Worm (Caenorhabditis elegans) whole organism, early embryonic: Measurements from ENCODE around the gene C39B5.5.
A peak's percentile ranks its signal among the peaks of the same experiment; 100 is the strongest.

ENCODE experiments used
- B0310.2 ChIP-seq: sonication (generic microtip); optimal IDR thresholded peaks from 2 replicates; lab custom pipeline; 2016; ENCODE audit warnings: mild to moderate bottlenecking, missing genetic modification characterization, missing compliant biosample characterization
- F13C5.2 ChIP-seq: sonication (generic microtip); optimal IDR thresholded peaks from 2 replicates; lab custom pipeline; 2017; ENCODE audit warnings: mild to moderate bottlenecking, missing genetic modification characterization, inconsistent platforms, missing compliant biosample characterization
- aly-1 ChIP-seq: sonication (generic microtip); optimal IDR thresholded peaks from 2 replicates; lab custom pipeline; 2016; ENCODE audit warnings: missing genetic modification characterization, missing compliant biosample characterization
- ama-1 ChIP-seq: fragments of 150-350 bp; optimal IDR thresholded peaks from 2 replicates; lab custom pipeline; 2014
- ceh-13 ChIP-seq: fragments of 200-800 bp; sonication (Bioruptor generic); optimal IDR thresholded peaks from 2 replicates; lab custom pipeline; 2018; ENCODE audit warnings: mild to moderate bottlenecking, missing genetic modification characterization, missing compliant biosample characterization
- ceh-36 ChIP-seq: sonication (generic microtip); optimal IDR thresholded peaks from 2 replicates; lab custom pipeline; 2016; ENCODE audit warnings: missing genetic modification characterization, inconsistent platforms, missing compliant biosample characterization
- ets-7 ChIP-seq: sonication (generic microtip); optimal IDR thresholded peaks from 2 replicates; lab custom pipeline; 2016; ENCODE audit warnings: missing genotype, missing genetic modification characterization, missing compliant biosample characterization
- flt-1 ChIP-seq: fragments of 200-800 bp; sonication (Bioruptor generic); IDR thresholded peaks from 2 replicates; pipeline ENCODE4 v1.3.6; 2022; ENCODE audit warnings: missing genetic modification characterization, missing compliant biosample characterization
- hmbx-1 ChIP-seq: sonication (generic microtip); optimal IDR thresholded peaks from 2 replicates; lab custom pipeline; 2016; ENCODE audit warnings: mild to moderate bottlenecking, missing genetic modification characterization, missing compliant biosample characterization
- hmg-4 ChIP-seq: fragments of 200-800 bp; sonication (Bioruptor generic); optimal IDR thresholded peaks from 2 replicates; lab custom pipeline; 2018; ENCODE audit warnings: mild to moderate bottlenecking, missing genetic modification characterization, missing compliant biosample characterization
- hnd-1 ChIP-seq: sonication (generic microtip); optimal IDR thresholded peaks from 2 replicates; lab custom pipeline; 2016; ENCODE audit warnings: missing genetic modification characterization, missing compliant biosample characterization
- pes-1 ChIP-seq: fragments of 200-800 bp; sonication (Bioruptor generic); IDR thresholded peaks from 2 replicates; pipeline ENCODE4 v1.3.6; 2022; ENCODE audit warnings: missing genetic modification reagents, missing genetic modification characterization, missing compliant biosample characterization
- scrt-1 ChIP-seq: fragments of 200-800 bp; sonication (Bioruptor generic); IDR thresholded peaks from 2 replicates; pipeline ENCODE4 v1.3.6; 2022; ENCODE audit warnings: missing genetic modification characterization, missing compliant biosample characterization
- sea-1 ChIP-seq: fragments of 200-800 bp; sonication (Bioruptor generic); conservative IDR thresholded peaks from 2 replicates; pipeline ENCODE4 v1.3.6; 2022; ENCODE audit warnings: missing genetic modification characterization, missing compliant biosample characterization
- tbx-11 ChIP-seq: fragments of 200-800 bp; sonication (Bioruptor generic); IDR thresholded peaks from 2 replicates; pipeline ENCODE4 v1.3.6; 2022; ENCODE audit warnings: missing genetic modification characterization, missing compliant biosample characterization
- tbx-37 ChIP-seq: fragments of 200-800 bp; sonication (Bioruptor generic); conservative IDR thresholded peaks from 2 replicates; pipeline ENCODE4 v1.3.6; 2022; ENCODE audit warnings: missing genetic modification reagents, missing genetic modification characterization, missing compliant biosample characterization
- tra-4 ChIP-seq: sonication (generic microtip); optimal IDR thresholded peaks from 2 replicates; lab custom pipeline; 2017; ENCODE audit warnings: missing genetic modification characterization, missing compliant biosample characterization

C39B5.5 gene

ce11 chrIII:2227407-2227806 is 19.4 kb downstream of the C39B5.5 start, which contains the start of gene fbxa-62:
TSS of gene fbxa-62 (plus strand) at chrIII:2227707.
- TF ChIP-seq ceh-13 = no peak
- TF ChIP-seq hnd-1 (tag; lab: Kevin White, UChicago) = no peak
- no peak for TF ChIP-seq aly-1 (tag; lab: Kevin White, UChicago)
- no peak for TF ChIP-seq tbx-11
- no peak for TF ChIP-seq sea-1 (GFP tag; lab: Robert Waterston, UW)
- no peak for TF ChIP-seq ama-1
- no peak for TF ChIP-seq hmbx-1 (tag; lab: Kevin White, UChicago)
- no peak for TF ChIP-seq ceh-36 (tag; lab: Kevin White, UChicago)
- no peak for TF ChIP-seq flt-1 (GFP tag; lab: Robert Waterston, UW)
- no peak for TF ChIP-seq F13C5.2 (tag; lab: Kevin White, UChicago)
- no peak for TF ChIP-seq pes-1 (GFP tag; lab: Robert Waterston, UW)
- TF ChIP-seq ets-7 (tag; lab: Kevin White, UChicago) = no peak
- no peak for TF ChIP-seq hmg-4 (GFP tag; lab: Kevin White, UChicago)
- no peak for TF ChIP-seq tbx-37
- TF ChIP-seq B0310.2 (tag; lab: Kevin White, UChicago) = no peak

ce11 chrIII:2232360-2232759 is 24.4 kb downstream of the C39B5.5 start, which contains the start of gene fbxa-47:
TSS of gene fbxa-47 (minus strand) at chrIII:2232460.
- no peak for TF ChIP-seq flt-1 (GFP tag; lab: Robert Waterston, UW)
- no peak for TF ChIP-seq ceh-13
- no peak for TF ChIP-seq scrt-1
- TF ChIP-seq hmg-4 (GFP tag; lab: Kevin White, UChicago) = no peak
- no peak for TF ChIP-seq sea-1 (GFP tag; lab: Robert Waterston, UW)
- TF ChIP-seq hmbx-1 (tag; lab: Kevin White, UChicago) = no peak
- TF ChIP-seq ets-7 (tag; lab: Kevin White, UChicago) = no peak
- no peak for TF ChIP-seq tbx-11
- TF ChIP-seq pes-1 (GFP tag; lab: Robert Waterston, UW) = no peak
- TF ChIP-seq B0310.2 (tag; lab: Kevin White, UChicago) = no peak
- no peak for TF ChIP-seq tra-4 (tag; lab: Kevin White, UChicago)
- TF ChIP-seq ama-1 = no peak
- TF ChIP-seq F13C5.2 (tag; lab: Kevin White, UChicago) = no peak
- no peak for TF ChIP-seq aly-1 (tag; lab: Kevin White, UChicago)

- no peak for TF ChIP-seq tbx-11
- TF ChIP-seq ceh-13 = no peak
- TF ChIP-seq ama-1 = no peak
These were observed 25.4 kb downstream of the C39B5.5 start for ce11 chrIII:2233399-2233798.

- TF ChIP-seq sea-1 (GFP tag; lab: Robert Waterston, UW) = 0 out of 2 replicates have a peak, but pooled peaks have one; percentile 56
- no peak for TF ChIP-seq tbx-11
- peak; percentile 14 for TF ChIP-seq ceh-36 (tag; lab: Kevin White, UChicago)
These were observed 26.4 kb downstream of the C39B5.5 start, which contains the start of gene C39B5.2 for ce11 chrIII:2234192-2234934. TSS of gene C39B5.2 (plus strand) at chrIII:2234884.

ce11 chrIII:2239587-2240144 is 31.7 kb downstream of the C39B5.5 start, which contains the start of gene C39B5.10:
TSS of gene C39B5.10 (minus strand) at chrIII:2239637.
- TF ChIP-seq ets-7 (tag; lab: Kevin White, UChicago) (no peak), sea-1 (GFP tag; lab: Robert Waterston, UW) (no peak), tbx-37 (no peak), flt-1 (GFP tag; lab: Robert Waterston, UW) (no peak), B0310.2 (tag; lab: Kevin White, UChicago) (no peak), aly-1 (tag; lab: Kevin White, UChicago) (no peak), hnd-1 (tag; lab: Kevin White, UChicago) (no peak), F13C5.2 (tag; lab: Kevin White, UChicago) (no peak), ceh-36 (tag; lab: Kevin White, UChicago) (no peak), ceh-13 (no peak), ama-1 (no peak)

- no peak for TF ChIP-seq ceh-36 (tag; lab: Kevin White, UChicago)
- TF ChIP-seq flt-1 (GFP tag; lab: Robert Waterston, UW) = no peak
- TF ChIP-seq scrt-1 = no peak
- TF ChIP-seq tbx-37 = no peak
- TF ChIP-seq hmbx-1 (tag; lab: Kevin White, UChicago) = no peak
- no peak for TF ChIP-seq hmg-4 (GFP tag; lab: Kevin White, UChicago)
- no peak for TF ChIP-seq tbx-11
- TF ChIP-seq sea-1 (GFP tag; lab: Robert Waterston, UW) = no peak
- TF ChIP-seq hnd-1 (tag; lab: Kevin White, UChicago) = no peak
- TF ChIP-seq tra-4 (tag; lab: Kevin White, UChicago) = no peak
- no peak for TF ChIP-seq aly-1 (tag; lab: Kevin White, UChicago)
- no peak for TF ChIP-seq pes-1 (GFP tag; lab: Robert Waterston, UW)
- no peak for TF ChIP-seq B0310.2 (tag; lab: Kevin White, UChicago)
- TF ChIP-seq F13C5.2 (tag; lab: Kevin White, UChicago) = no peak
- TF ChIP-seq ama-1 = no peak
- TF ChIP-seq ceh-13 = no peak
These were observed 32.5 kb downstream of the C39B5.5 start, which contains the start of gene srz-56 for ce11 chrIII:2240471-2240870. TSS of gene srz-56 (plus strand) at chrIII:2240771.

- TF ChIP-seq aly-1 (tag; lab: Kevin White, UChicago) = no peak
- no peak for TF ChIP-seq tbx-37
- no peak for TF ChIP-seq ceh-13
- no peak for TF ChIP-seq pes-1 (GFP tag; lab: Robert Waterston, UW)
- no peak for TF ChIP-seq F13C5.2 (tag; lab: Kevin White, UChicago)
- TF ChIP-seq flt-1 (GFP tag; lab: Robert Waterston, UW) = no peak
These were observed 35.7 kb downstream of the C39B5.5 start for ce11 chrIII:2243617-2244016.
